Worm (Caenorhabditis elegans): ENCODE results near the gene math-9.
A peak's percentile ranks its signal among the peaks of the same experiment; 100 is the strongest.

Gene math-9

DNA sequence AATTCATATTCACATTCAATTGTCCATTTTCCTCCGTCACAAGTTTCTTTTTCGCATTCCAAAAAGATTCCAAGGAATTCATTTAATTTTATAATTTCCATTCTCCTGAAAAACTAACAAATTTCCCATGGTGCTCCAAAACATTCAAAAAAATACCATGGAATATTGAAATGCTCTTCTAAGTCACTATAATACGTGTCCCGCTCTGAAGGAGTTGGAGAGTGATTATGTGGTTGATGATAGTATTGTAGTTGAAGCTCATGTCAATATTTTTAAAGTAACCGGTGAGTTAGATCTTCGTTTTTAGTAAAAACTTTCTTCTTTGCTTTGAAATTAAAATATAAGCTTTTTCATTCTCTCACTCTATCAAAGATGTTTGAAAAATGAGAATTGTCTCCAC lies at the start of gene math-9:
Gene math-9, minus strand, starts transcription at position 101 of the 400 bp plus-strand sequence.
- TF ChIP-seq tlf-1 (GFP tag; optimal IDR thresholded peaks at IDR 0.05) (no peak), tbp1 (GFP tag; optimal IDR thresholded peaks at IDR 0.05) (no peak), lin-35 (GFP tag; optimal IDR thresholded peaks at IDR 0.05) (no peak), lir-1 (GFP tag; conservative IDR thresholded peaks at IDR 0.05) (no peak), B0261.1 (tag; optimal IDR thresholded peaks at IDR 0.05) (no peak), pbrm-1 (GFP tag; IDR thresholded peaks at IDR 0.05) (no peak), F49E8.2 (tag; optimal IDR thresholded peaks at IDR 0.05; ENCODE audit: insufficient read depth) (no peak), akir-1 (GFP tag; optimal IDR thresholded peaks at IDR 0.05) (no peak), K12H6.12 (tag; optimal IDR thresholded peaks at IDR 0.05) (no peak), die-1 (tag; optimal IDR thresholded peaks at IDR 0.05) (no peak), Y53F4B.3 (GFP tag; IDR thresholded peaks at IDR 0.05) (no peak), repo-1 (tag; optimal IDR thresholded peaks at IDR 0.05) (no peak), hmg-1.2 (GFP tag; IDR thresholded peaks at IDR 0.05) (no peak), B0336.3 (GFP tag; IDR thresholded peaks at IDR 0.05) (no peak), nhr-90 (tag; optimal IDR thresholded peaks at IDR 0.05) (no peak), zim-3 (tag; optimal IDR thresholded peaks at IDR 0.05) (no peak), bed-2 (GFP tag; IDR thresholded peaks at IDR 0.05) (no peak), lin-40 (tag; optimal IDR thresholded peaks at IDR 0.05) (no peak)

DNA sequence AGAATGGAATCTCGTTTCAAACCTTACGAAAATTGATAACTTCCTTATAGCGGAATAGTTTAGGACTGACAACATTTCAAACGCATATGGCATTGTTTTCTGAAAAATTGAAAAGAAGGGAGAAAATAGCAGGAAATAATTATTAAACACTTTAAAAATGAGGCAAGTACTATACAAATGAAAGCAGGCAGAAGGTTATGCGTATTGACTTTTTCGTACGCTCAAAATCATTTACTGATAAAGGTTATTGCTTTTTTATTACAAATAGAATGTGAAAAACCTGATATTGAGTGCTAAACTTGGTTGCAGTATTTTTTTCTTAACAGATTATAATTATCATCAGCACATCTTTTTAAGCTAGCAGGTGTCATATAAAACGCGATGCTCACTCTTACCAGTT lies 49.1 kb upstream of the math-9 start, which contains the start of gene ZK250.13:
Gene ZK250.13, minus strand, starts transcription at position 101 of the 400 bp plus-strand sequence.
- TF ChIP-seq rpc-1 (optimal IDR thresholded peaks at IDR 0.05) (no peak), rpc-1 (tag; optimal IDR thresholded peaks at IDR 0.05) (no peak), dpff-1 (tag; optimal IDR thresholded peaks at IDR 0.05) (no peak), rec-8 (tag; optimal IDR thresholded peaks at IDR 0.05) (no peak), Y53G8AR.9 (GFP tag; conservative IDR thresholded peaks at IDR 0.05) (no peak), mes-4 (tag; optimal IDR thresholded peaks at IDR 0.05) (no peak), fkh-3 (tag; optimal IDR thresholded peaks at IDR 0.05) (no peak), F49E8.2 (tag; optimal IDR thresholded peaks at IDR 0.05; ENCODE audit: insufficient read depth) (no peak), attf-5 (GFP tag; optimal IDR thresholded peaks at IDR 0.05) (no peak), madf-8 (GFP tag; conservative IDR thresholded peaks at IDR 0.05) (no peak), akir-1 (GFP tag; optimal IDR thresholded peaks at IDR 0.05) (no peak), snpc-3.4 (tag; optimal IDR thresholded peaks at IDR 0.05) (no peak), mcd-1 (GFP tag; IDR thresholded peaks at IDR 0.05) (no peak), pbrm-1 (GFP tag; IDR thresholded peaks at IDR 0.05) (no peak), nhr-27 (tag; optimal IDR thresholded peaks at IDR 0.05) (no peak)

DNA sequence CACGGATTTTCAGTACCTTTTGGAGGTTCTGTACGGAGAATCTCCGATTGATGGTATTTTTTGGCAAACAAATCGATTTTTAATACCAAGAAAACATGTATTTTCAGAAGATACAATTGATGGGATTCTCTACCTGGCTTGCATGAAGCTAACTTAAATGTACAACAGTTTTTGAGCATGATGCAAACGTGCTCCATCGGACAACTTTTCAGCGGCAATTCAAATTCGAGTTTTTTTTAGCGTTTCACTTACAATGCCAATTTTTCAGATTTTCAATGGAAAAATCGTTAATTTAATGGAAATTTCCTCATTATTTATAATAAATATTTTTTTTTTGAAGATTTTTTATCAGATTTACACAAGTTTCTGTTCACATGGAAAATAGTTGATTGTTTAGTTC lies 38.0 kb upstream of the math-9 start:
- TF ChIP-seq madf-3 (GFP tag; IDR thresholded peaks at IDR 0.05) (no peak), efl-1 (GFP tag; optimal IDR thresholded peaks at IDR 0.05) (peak; percentile 19)

DNA sequence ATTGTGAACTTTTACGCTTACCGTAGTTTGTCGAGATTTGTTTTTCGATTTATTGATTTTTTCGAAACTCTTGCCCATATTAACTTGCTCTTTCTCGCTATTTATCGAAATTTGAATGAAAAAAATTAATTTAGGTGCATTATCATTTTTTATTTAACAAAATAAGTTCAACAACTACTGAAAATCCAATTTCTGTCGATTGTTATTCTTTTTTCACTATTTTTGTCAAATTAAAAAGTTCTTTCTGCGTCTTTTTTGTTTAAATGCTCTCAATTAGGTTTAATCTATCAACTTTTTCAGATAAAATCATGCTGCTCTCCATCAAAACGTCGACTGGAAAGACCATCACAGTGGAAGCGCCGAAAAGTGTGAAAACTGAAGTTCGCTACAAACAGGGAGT lies 35.6 kb upstream of the math-9 start, which contains the start of gene F52C6.2:
Gene F52C6.2, plus strand, starts transcription at position 301 of the 400 bp plus-strand sequence.
- TF ChIP-seq ceh-27 (GFP tag; optimal IDR thresholded peaks at IDR 0.05) = no peak
- no peak for TF ChIP-seq ceh-79 (tag; optimal IDR thresholded peaks at IDR 0.05)
- no peak for TF ChIP-seq madf-10 (tag; optimal IDR thresholded peaks at IDR 0.05)
- no peak for TF ChIP-seq hmg-20 (GFP tag; IDR thresholded peaks at IDR 0.05)
- no peak for TF ChIP-seq pbrm-1 (GFP tag; IDR thresholded peaks at IDR 0.05)
- no peak for TF ChIP-seq lsl-1 (GFP tag; optimal IDR thresholded peaks at IDR 0.05)
- TF ChIP-seq efl-1 (GFP tag; optimal IDR thresholded peaks at IDR 0.05) = no peak
- no peak for TF ChIP-seq ceh-91 (GFP tag; IDR thresholded peaks at IDR 0.05)
- no peak for TF ChIP-seq fkh-3 (tag; optimal IDR thresholded peaks at IDR 0.05)
- no peak for TF ChIP-seq ceh-40 (GFP tag; IDR thresholded peaks at IDR 0.05)
- TF ChIP-seq tbx-9 (tag; optimal IDR thresholded peaks at IDR 0.05; ENCODE audit: borderline replicate concordance) = no peak
- no peak for TF ChIP-seq Y53F4B.3 (GFP tag; IDR thresholded peaks at IDR 0.05)
- no peak for TF ChIP-seq lir-1 (GFP tag; conservative IDR thresholded peaks at IDR 0.05)
- no peak for TF ChIP-seq athp-1 (tag; optimal IDR thresholded peaks at IDR 0.05)
- no peak for TF ChIP-seq madf-8 (GFP tag; conservative IDR thresholded peaks at IDR 0.05)
- no peak for TF ChIP-seq egl-44 (GFP tag; IDR thresholded peaks at IDR 0.05)

Data from whole organism, young adult.